Worm (Caenorhabditis elegans) whole organism, L3 larva: ENCODE results near the gene Y69H2.3.

Experiments
- R02D3.7 ChIP-seq: fragments of 150-350 bp; optimal IDR thresholded peaks from 2 replicates; lab custom pipeline; 2014; ENCODE audit warnings: missing biosample characterization, missing genetic modification characterization
- ZK546.5 ChIP-seq: sonication (generic microtip); optimal IDR thresholded peaks from 2 replicates; lab custom pipeline; 2017; ENCODE audit warnings: missing biosample characterization, missing genetic modification characterization
- ama-1 ChIP-seq: fragments of 150-350 bp; optimal IDR thresholded peaks from 2 replicates; lab custom pipeline; 2018
- ceh-9 ChIP-seq: sonication (generic microtip); optimal IDR thresholded peaks from 2 replicates; lab custom pipeline; 2018; ENCODE audit warnings: missing biosample characterization, missing genetic modification characterization
- egl-27 ChIP-seq: sonication (generic microtip); optimal IDR thresholded peaks from 4 replicates; lab custom pipeline; 2017; ENCODE audit warnings: missing biosample characterization, missing genetic modification reagents, missing genetic modification characterization
- elt-2 ChIP-seq: sonication (generic microtip); optimal IDR thresholded peaks from 2 replicates; lab custom pipeline; 2016; ENCODE audit warnings: missing genetic modification reagents, mild to moderate bottlenecking, missing genetic modification characterization, missing compliant biosample characterization
- nhr-76 ChIP-seq: fragments of 150-350 bp; sonication (generic microtip); optimal IDR thresholded peaks from 5 replicates; lab custom pipeline; 2014; ENCODE audit warnings: missing biosample characterization, missing genetic modification characterization
- unc-62 ChIP-seq: fragments of 150-350 bp; sonication (generic microtip); optimal IDR thresholded peaks from 4 replicates; lab custom pipeline; 2014; ENCODE audit warnings: missing biosample characterization, missing genetic modification reagents, missing genetic modification characterization
- ztf-11 ChIP-seq: fragments of 150-350 bp; optimal IDR thresholded peaks from 2 replicates; lab custom pipeline; 2014; ENCODE audit warnings: missing biosample characterization, missing genetic modification characterization

ce11 chrV:18664026-18664425, at the start of gene Y69H2.3:
- TF ChIP-seq ama-1 (lab: Kevin White, UChicago) (no peak), nhr-76 (tag; lab: Kevin White, UChicago) (no peak), elt-2 (tag; lab: Kevin White, UChicago) (no peak), egl-27 (no peak), unc-62 (no peak), ceh-9 (tag; lab: Kevin White, UChicago) (no peak), ztf-11 (tag; lab: Kevin White, UChicago) (no peak), ZK546.5 (tag; lab: Kevin White, UChicago) (no peak), R02D3.7 (no peak)
